Fruit fly (Drosophila melanogaster) whole organism, embryonic: ENCODE data around the gene Pkg21D.
A peak's percentile ranks its signal among the peaks of the same experiment; 100 is the strongest.

Experiments used
- Ada2b ChIP-seq: fragments of 200-800 bp; sonication (Bioruptor generic); IDR thresholded peaks from 2 replicates; pipeline ENCODE4 v1.3.6; 2022; ENCODE audit warnings: missing biosample characterization, missing genetic modification characterization
- Antp ChIP-seq: fragments of 200-800 bp; sonication (Bioruptor generic); optimal IDR thresholded peaks from 3 replicates; lab custom pipeline; 2016; ENCODE audit warnings: missing biosample characterization, missing genetic modification characterization
- BEAF-32 ChIP-seq: fragments of 200-800 bp; sonication (Bioruptor generic); optimal IDR thresholded peaks from 3 replicates; lab custom pipeline; 2017; ENCODE audit warnings: missing biosample characterization, missing genetic modification characterization, mild to moderate bottlenecking, moderate library complexity, missing genetic modification reagents
- Blimp-1 ChIP-seq: fragments of 200-800 bp; sonication (Bioruptor generic); optimal IDR thresholded peaks from 3 replicates; lab custom pipeline; 2018; ENCODE audit warnings: missing biosample characterization, missing genetic modification characterization, mild to moderate bottlenecking, moderate library complexity, missing genetic modification reagents
- CG10431 ChIP-seq: fragments of 200-800 bp; sonication (Bioruptor generic); optimal IDR thresholded peaks from 3 replicates; lab custom pipeline; 2018; ENCODE audit warnings: missing biosample characterization, mild to moderate bottlenecking, missing genetic modification characterization
- CG11504 ChIP-seq: fragments of 200-800 bp; sonication (Bioruptor generic); optimal IDR thresholded peaks from 3 replicates; lab custom pipeline; 2019; ENCODE audit warnings: missing biosample characterization, mild to moderate bottlenecking, missing genetic modification characterization, moderate library complexity
- CG12155 ChIP-seq: fragments of 200-800 bp; sonication (Bioruptor generic); optimal IDR thresholded peaks from 3 replicates; lab custom pipeline; 2016; ENCODE audit warnings: missing biosample characterization, missing genetic modification characterization
- CG12299 ChIP-seq: fragments of 200-800 bp; sonication (Bioruptor generic); optimal IDR thresholded peaks from 2 replicates; lab custom pipeline; 2018; ENCODE audit warnings: missing biosample characterization, mild to moderate bottlenecking, missing genetic modification characterization
- CG13287 ChIP-seq: fragments of 200-800 bp; sonication (Bioruptor generic); IDR thresholded peaks from 2 replicates; pipeline ENCODE4 v1.3.6; 2022; ENCODE audit warnings: missing biosample characterization, missing genetic modification characterization; ENCODE audit not compliant: partially characterized antibody
- CG1529 ChIP-seq: fragments of 200-800 bp; sonication (Bioruptor generic); optimal IDR thresholded peaks from 3 replicates; lab custom pipeline; 2018; ENCODE audit warnings: missing biosample characterization, missing genetic modification characterization
- CG16779 ChIP-seq: fragments of 200-800 bp; sonication (Bioruptor generic); IDR thresholded peaks from 2 replicates; pipeline ENCODE4 v1.3.6; 2022; ENCODE audit warnings: missing biosample characterization, missing genetic modification characterization
- CG17359 ChIP-seq: fragments of 200-800 bp; sonication (Bioruptor generic); optimal IDR thresholded peaks from 3 replicates; lab custom pipeline; 2018; ENCODE audit warnings: missing biosample characterization, mild to moderate bottlenecking, missing genetic modification characterization, moderate library complexity
- CG17802 ChIP-seq: fragments of 200-800 bp; sonication (Bioruptor generic); optimal IDR thresholded peaks from 2 replicates; lab custom pipeline; 2018; ENCODE audit warnings: missing biosample characterization, mild to moderate bottlenecking, missing genetic modification characterization, moderate library complexity
- CG3838 ChIP-seq: fragments of 200-800 bp; sonication (Bioruptor generic); optimal IDR thresholded peaks from 3 replicates; lab custom pipeline; 2016; ENCODE audit warnings: missing biosample characterization, missing genetic modification characterization
- CG3847 ChIP-seq: fragments of 200-800 bp; sonication (Bioruptor generic); IDR thresholded peaks from 2 replicates; pipeline ENCODE4 v1.3.6; 2022; ENCODE audit warnings: missing biosample characterization, missing genetic modification characterization
- CG4328 ChIP-seq: fragments of 200-800 bp; sonication (Bioruptor generic); optimal IDR thresholded peaks from 3 replicates; lab custom pipeline; 2017; ENCODE audit warnings: missing biosample characterization, missing genetic modification reagents, missing genetic modification characterization
- CG4404 ChIP-seq: fragments of 200-800 bp; sonication (Bioruptor generic); IDR thresholded peaks from 2 replicates; pipeline ENCODE4 v1.3.6; 2022; ENCODE audit warnings: missing biosample characterization, missing genetic modification characterization
- CG6272 ChIP-seq: fragments of 200-800 bp; sonication (Bioruptor generic); IDR thresholded peaks from 2 replicates; pipeline ENCODE4 v1.3.6; 2022; ENCODE audit warnings: missing biosample characterization, missing genetic modification characterization
- CG6765 ChIP-seq: fragments of 200-800 bp; sonication (Bioruptor generic); optimal IDR thresholded peaks from 3 replicates; lab custom pipeline; 2017; ENCODE audit warnings: missing biosample characterization, mild to moderate bottlenecking, missing genetic modification characterization
- CG7786 ChIP-seq: fragments of 200-800 bp; sonication (Bioruptor generic); optimal IDR thresholded peaks from 2 replicates; lab custom pipeline; 2016; ENCODE audit warnings: missing biosample characterization, missing genetic modification characterization
- CG8290 ChIP-seq, 3 experiments: fragments of 200-800 bp; sonication (Bioruptor generic); optimal IDR thresholded peaks; 2 replicates each; lab custom pipeline; 2016 to 2019; ENCODE audit warnings: missing biosample characterization in 3 of 3, missing genetic modification characterization in 3 of 3, mild to moderate bottlenecking in 2 of 3, moderate library complexity in 1 of 3
- CG8388 ChIP-seq: fragments of 200-800 bp; sonication (Bioruptor generic); optimal IDR thresholded peaks from 2 replicates; lab custom pipeline; 2019; ENCODE audit warnings: missing biosample characterization, mild to moderate bottlenecking, missing genetic modification characterization, moderate library complexity
- CG9876 ChIP-seq: fragments of 200-800 bp; sonication (Bioruptor generic); optimal IDR thresholded peaks from 2 replicates; lab custom pipeline; 2016; ENCODE audit warnings: missing biosample characterization, missing genetic modification characterization
- Camta ChIP-seq: fragments of 200-800 bp; sonication (Bioruptor generic); optimal IDR thresholded peaks from 2 replicates; lab custom pipeline; 2016; ENCODE audit warnings: missing biosample characterization, missing genetic modification characterization
- Dip2 ChIP-seq: fragments of 200-800 bp; sonication (Bioruptor generic); IDR thresholded peaks from 2 replicates; pipeline ENCODE4 v1.3.6; 2022; ENCODE audit warnings: missing biosample characterization, missing genetic modification characterization
- E2f1 ChIP-seq: fragments of 200-800 bp; sonication (Bioruptor generic); IDR thresholded peaks from 2 replicates; pipeline ENCODE4 v1.3.6; 2022; ENCODE audit warnings: missing biosample characterization, missing genetic modification characterization
- E2f2 ChIP-seq: fragments of 200-800 bp; sonication (Bioruptor generic); IDR thresholded peaks from 2 replicates; pipeline ENCODE4 v1.3.6; 2022; ENCODE audit warnings: missing biosample characterization, missing genetic modification characterization
- Fer1 ChIP-seq: fragments of 200-800 bp; sonication (Bioruptor generic); optimal IDR thresholded peaks from 2 replicates; lab custom pipeline; 2017; ENCODE audit warnings: missing biosample characterization, mild to moderate bottlenecking, missing genetic modification characterization
- HmgD ChIP-seq: fragments of 200-800 bp; sonication (Bioruptor generic); optimal IDR thresholded peaks from 3 replicates; lab custom pipeline; 2016; ENCODE audit warnings: missing biosample characterization, missing genetic modification characterization
- HmgZ ChIP-seq: fragments of 200-800 bp; sonication (Bioruptor generic); optimal IDR thresholded peaks from 2 replicates; lab custom pipeline; 2018; ENCODE audit warnings: missing biosample characterization, mild to moderate bottlenecking, missing genetic modification characterization
- Hr51 ChIP-seq, 2 experiments: fragments of 200-800 bp; sonication (Bioruptor generic); optimal IDR thresholded peaks; 2 replicates in 1 of 2; 3 replicates in 1 of 2; lab custom pipeline; 2016 to 2018; ENCODE audit warnings: missing biosample characterization in 2 of 2, missing genetic modification characterization in 2 of 2, mild to moderate bottlenecking in 1 of 2, moderate library complexity in 1 of 2
- MTF-1 ChIP-seq: fragments of 200-800 bp; sonication (Bioruptor generic); optimal IDR thresholded peaks from 2 replicates; lab custom pipeline; 2018; ENCODE audit warnings: missing biosample characterization, mild to moderate bottlenecking, missing genetic modification characterization, borderline replicate concordance
- Mrtf ChIP-seq: fragments of 200-800 bp; sonication (Bioruptor generic); IDR thresholded peaks from 3 replicates; pipeline ENCODE4 v1.3.6; 2022; ENCODE audit warnings: missing biosample characterization, missing genetic modification characterization
- Optix ChIP-seq: fragments of 200-800 bp; sonication (Bioruptor generic); IDR thresholded peaks from 3 replicates; pipeline ENCODE4 v1.3.6; 2022; ENCODE audit warnings: missing biosample characterization, missing genetic modification characterization
- Ptx1 ChIP-seq: fragments of 200-800 bp; sonication (Bioruptor generic); IDR thresholded peaks from 2 replicates; pipeline ENCODE4 v1.3.6; 2022; ENCODE audit warnings: missing biosample characterization, missing genetic modification characterization
- Six4 ChIP-seq: fragments of 200-800 bp; sonication (Bioruptor generic); optimal IDR thresholded peaks from 2 replicates; lab custom pipeline; 2016; ENCODE audit warnings: missing biosample characterization, missing genetic modification characterization
- YL-1 ChIP-seq: fragments of 200-800 bp; sonication (Bioruptor generic); optimal IDR thresholded peaks from 3 replicates; lab custom pipeline; 2017; ENCODE audit warnings: missing biosample characterization, mild to moderate bottlenecking, missing genetic modification characterization
- ab ChIP-seq: fragments of 200-800 bp; sonication (Bioruptor generic); optimal IDR thresholded peaks from 2 replicates; lab custom pipeline; 2016; ENCODE audit warnings: missing biosample characterization, missing genetic modification characterization
- az2 ChIP-seq: fragments of 200-800 bp; sonication (Bioruptor generic); optimal IDR thresholded peaks from 3 replicates; lab custom pipeline; 2016; ENCODE audit warnings: missing biosample characterization, missing genetic modification characterization
- bcd ChIP-seq: fragments of 200-800 bp; sonication (Bioruptor generic); optimal IDR thresholded peaks from 2 replicates; lab custom pipeline; 2017; ENCODE audit warnings: missing biosample characterization, mild to moderate bottlenecking, missing genetic modification characterization
- bsh ChIP-seq, 2 experiments: fragments of 200-800 bp; sonication (Bioruptor generic); optimal IDR thresholded peaks; 2 replicates each; lab custom pipeline; 2017 to 2018; ENCODE audit warnings: mild to moderate bottlenecking in 2 of 2, missing biosample characterization in 2 of 2, missing genetic modification characterization in 2 of 2, moderate library complexity in 1 of 2
- dati ChIP-seq: fragments of 200-800 bp; sonication (Bioruptor generic); IDR thresholded peaks from 2 replicates; pipeline ENCODE4 v1.3.6; 2022; ENCODE audit warnings: missing biosample characterization, missing genetic modification characterization
- jumu ChIP-seq: fragments of 200-800 bp; sonication (Bioruptor generic); optimal IDR thresholded peaks from 3 replicates; lab custom pipeline; 2016; ENCODE audit warnings: missing biosample characterization, missing genetic modification characterization
- lilli ChIP-seq: fragments of 200-800 bp; sonication (Bioruptor generic); optimal IDR thresholded peaks from 3 replicates; lab custom pipeline; 2016; ENCODE audit warnings: missing biosample characterization, missing genetic modification characterization
- nom ChIP-seq: fragments of 200-800 bp; sonication (Bioruptor generic); optimal IDR thresholded peaks from 2 replicates; lab custom pipeline; 2017; ENCODE audit warnings: missing biosample characterization, missing genetic modification characterization, mild to moderate bottlenecking, moderate library complexity, missing genetic modification reagents
- oc ChIP-seq: fragments of 200-800 bp; sonication (Bioruptor generic); optimal IDR thresholded peaks from 2 replicates; lab custom pipeline; 2018; ENCODE audit warnings: missing biosample characterization, mild to moderate bottlenecking, missing genetic modification characterization, moderate library complexity
- ttk ChIP-seq: fragments of 200-800 bp; sonication (Bioruptor generic); IDR thresholded peaks from 2 replicates; pipeline ENCODE4 v2.1.2; 2022; ENCODE audit warnings: missing biosample characterization, missing genetic modification characterization
- twi ChIP-seq: fragments of 200-800 bp; optimal IDR thresholded peaks from 2 replicates; lab custom pipeline; 2019; ENCODE audit warnings: missing biosample characterization, mild to moderate bottlenecking, missing genetic modification characterization, moderate library complexity
- wor ChIP-seq: fragments of 200-800 bp; sonication (Bioruptor generic); IDR thresholded peaks from 2 replicates; pipeline ENCODE4 v1.3.6; 2022; ENCODE audit warnings: missing biosample characterization, missing genetic modification characterization

The Pkg21D gene

DNA sequence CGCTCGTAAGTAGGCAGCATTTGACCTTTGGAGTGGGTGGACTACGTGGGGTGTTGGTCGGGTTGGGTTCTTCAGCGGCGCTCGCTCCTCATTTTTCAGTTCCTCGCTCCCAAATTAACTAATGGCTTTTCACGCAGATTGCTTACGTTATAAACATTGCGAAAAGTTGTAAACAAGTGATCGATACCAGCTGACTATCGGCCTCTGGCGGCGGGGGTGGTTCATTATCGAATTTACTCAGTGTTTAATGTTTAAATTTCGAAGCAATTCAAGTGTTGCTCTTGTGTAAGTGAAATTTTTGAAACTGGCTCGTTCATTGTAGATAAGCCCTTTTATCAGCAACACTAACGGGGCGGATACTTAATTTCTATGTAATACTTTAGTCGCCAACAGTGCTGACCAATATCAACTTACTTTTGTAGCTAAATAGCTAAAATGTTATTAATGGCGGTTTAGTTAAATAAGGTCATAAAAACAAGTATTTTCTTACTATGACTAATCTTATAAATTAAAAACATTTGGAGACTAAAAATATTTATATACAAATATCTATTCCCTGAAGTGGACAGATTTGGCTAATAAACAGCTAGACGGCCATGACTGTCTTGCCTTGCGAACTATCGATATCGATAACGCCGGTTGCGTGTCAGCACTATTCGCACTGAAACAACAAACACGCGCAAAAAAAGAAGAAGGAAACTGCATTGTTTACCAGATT lies 28.9 kb upstream of the Pkg21D start, which contains the start of the genes PGAP2 and Clp (continued):
- TF ChIP-seq Dip2 (GFP tag; lab: Robert Waterston, UW), result no peak
- peak; percentile 73 for TF ChIP-seq bcd (GFP tag; lab: Kevin White, UChicago)
- TF ChIP-seq YL-1 (GFP tag; lab: Kevin White, UChicago), result no peak
- peak; percentile 38 for TF ChIP-seq oc (tag; lab: Kevin White, UChicago)
- peak; percentile 72 for TF ChIP-seq ttk
- peak; percentile 47 for TF ChIP-seq Six4
- peak; percentile 3 for TF ChIP-seq nom (GFP tag; lab: Kevin White, UChicago)
- TF ChIP-seq twi (tag; lab: Kevin White, UChicago), result peak; percentile 63
- TF ChIP-seq CG7786, result peak; percentile 61
- no peak for TF ChIP-seq dati (GFP tag; lab: Robert Waterston, UW)
- peak; percentile 67 for TF ChIP-seq CG17359 (tag; lab: Kevin White, UChicago)
- peak; percentile 85 for TF ChIP-seq CG8388
- TF ChIP-seq CG8290 (GFP tag; optimal IDR thresholded peaks at IDR 0.05; lab: Kevin White, UChicago), result peak; percentile 81
- no peak for TF ChIP-seq CG8290 (tag; optimal IDR thresholded peaks at IDR 0.05; lab: Kevin White, UChicago)
- TF ChIP-seq Optix (GFP tag; lab: Robert Waterston, UW), result no peak; the same call in 2 of the 3 replicates
- TF ChIP-seq bsh (GFP tag; optimal IDR thresholded peaks at IDR 0.05; lab: Kevin White, UChicago), result peak in 1 of 2 experiments; percentile 72
- no peak for TF ChIP-seq HmgD (GFP tag; lab: Kevin White, UChicago)
- TF ChIP-seq lilli (GFP tag; lab: Kevin White, UChicago), result peak; percentile 82
- TF ChIP-seq CG12155 (GFP tag; lab: Kevin White, UChicago), result peak; percentile 73
- no peak for TF ChIP-seq CG6765 (GFP tag; lab: Kevin White, UChicago)
- peak; percentile 61 for TF ChIP-seq wor (GFP tag; lab: Robert Waterston, UW)
- TF ChIP-seq CG3847 (GFP tag; lab: Robert Waterston, UW), result peak; percentile 79
- TF ChIP-seq CG9876 (GFP tag; lab: Kevin White, UChicago), result no peak
- TF ChIP-seq HmgZ (tag; lab: Kevin White, UChicago), result peak; percentile 80
- TF ChIP-seq CG13287 (GFP tag; lab: Robert Waterston, UW), result peak; percentile 70; the same call in 1 of the 2 replicates
- TF ChIP-seq CG12299 (tag; lab: Kevin White, UChicago), result peak; percentile 45
- TF ChIP-seq ab, result no peak
- TF ChIP-seq Antp (GFP tag; lab: Kevin White, UChicago), result peak; percentile 31
- TF ChIP-seq MTF-1, result no peak
- no peak for TF ChIP-seq CG10431 (GFP tag; lab: Kevin White, UChicago)
- peak; percentile 80 for TF ChIP-seq E2f1 (GFP tag; lab: Robert Waterston, UW)
- TF ChIP-seq Mrtf (GFP tag; lab: Robert Waterston, UW), result peak; percentile 51; the same call in 1 of the 3 replicates
- peak; percentile 61; the same call in 1 of the 2 replicates for TF ChIP-seq Ada2b (GFP tag; lab: Robert Waterston, UW)
- peak; percentile 62 for TF ChIP-seq CG6272 (GFP tag; lab: Robert Waterston, UW)
- peak; percentile 25 for TF ChIP-seq jumu (GFP tag; lab: Kevin White, UChicago)
- TF ChIP-seq CG1529, result peak; percentile 26
- TF ChIP-seq CG4404 (GFP tag; lab: Robert Waterston, UW), result peak; percentile 71
- TF ChIP-seq Fer1 (GFP tag; lab: Kevin White, UChicago), result peak; percentile 51
- peak; percentile 48 for TF ChIP-seq CG4328 (GFP tag; lab: Kevin White, UChicago)
- TF ChIP-seq az2 (GFP tag; lab: Kevin White, UChicago), result peak; percentile 64
- peak; percentile 65 for TF ChIP-seq Blimp-1 (GFP tag; lab: Kevin White, UChicago)
- TF ChIP-seq E2f2 (GFP tag; lab: Robert Waterston, UW), result peak; percentile 32; the same call in 1 of the 2 replicates
- TF ChIP-seq CG3838 (GFP tag; lab: Kevin White, UChicago), result no peak
- TF ChIP-seq CG17802 (tag; lab: Kevin White, UChicago), result peak; percentile 24
- no peak for TF ChIP-seq CG16779 (GFP tag; lab: Robert Waterston, UW)
- TF ChIP-seq BEAF-32, result peak; percentile 77
- TF ChIP-seq CG11504 (tag; lab: Kevin White, UChicago), result peak; percentile 80
- peak in 1 of 2 experiments; percentile 11 for TF ChIP-seq Hr51 (GFP tag; optimal IDR thresholded peaks at IDR 0.05; lab: Kevin White, UChicago)
- peak; percentile 33 for TF ChIP-seq Camta (GFP tag; lab: Kevin White, UChicago)
- TF ChIP-seq Ptx1 (GFP tag; lab: Robert Waterston, UW), result peak; percentile 89
